Worm (Caenorhabditis elegans) whole organism, L3 larva: ENCODE results near the gene nhr-86.

Experiments
- ZK546.5 ChIP-seq: sonication (generic microtip); optimal IDR thresholded peaks from 2 replicates; lab custom pipeline; 2017; ENCODE audit warnings: missing biosample characterization, missing genetic modification characterization
- ama-1 ChIP-seq: fragments of 150-350 bp; optimal IDR thresholded peaks from 2 replicates; lab custom pipeline; 2018
- egl-27 ChIP-seq: sonication (generic microtip); optimal IDR thresholded peaks from 4 replicates; lab custom pipeline; 2017; ENCODE audit warnings: missing biosample characterization, missing genetic modification reagents, missing genetic modification characterization
- egl-5 ChIP-seq: fragments of 150-350 bp; optimal IDR thresholded peaks from 2 replicates; lab custom pipeline; 2017; ENCODE audit warnings: missing biosample characterization, missing genetic modification reagents, missing genetic modification characterization, inconsistent platforms
- fkh-10 ChIP-seq: sonication (generic microtip); optimal IDR thresholded peaks from 2 replicates; lab custom pipeline; 2017; ENCODE audit warnings: missing biosample characterization, missing genetic modification reagents, missing genetic modification characterization
- nhr-11 ChIP-seq: fragments of 150-350 bp; optimal IDR thresholded peaks from 2 replicates; lab custom pipeline; 2014; ENCODE audit warnings: missing biosample characterization, missing genetic modification characterization
- nhr-12 ChIP-seq: fragments of 150-350 bp; optimal IDR thresholded peaks from 2 replicates; lab custom pipeline; 2014; ENCODE audit warnings: missing biosample characterization, missing genetic modification characterization
- nhr-77 ChIP-seq: fragments of 150-350 bp; optimal IDR thresholded peaks from 2 replicates; lab custom pipeline; 2014; ENCODE audit warnings: missing biosample characterization, missing genetic modification characterization
- pqm-1 ChIP-seq: fragments of 150-350 bp; optimal IDR thresholded peaks from 2 replicates; lab custom pipeline; 2017; ENCODE audit warnings: missing biosample characterization, missing genetic modification characterization, inconsistent platforms
- unc-39 ChIP-seq: sonication (generic microtip); optimal IDR thresholded peaks from 4 replicates; lab custom pipeline; 2017; ENCODE audit warnings: missing biosample characterization, missing genetic modification characterization
- ztf-11 ChIP-seq: fragments of 150-350 bp; optimal IDR thresholded peaks from 2 replicates; lab custom pipeline; 2014; ENCODE audit warnings: missing biosample characterization, missing genetic modification characterization
- ztf-4 ChIP-seq: fragments of 150-350 bp; optimal IDR thresholded peaks from 2 replicates; lab custom pipeline; 2014; ENCODE audit warnings: missing biosample characterization, missing genetic modification characterization

DNA sequence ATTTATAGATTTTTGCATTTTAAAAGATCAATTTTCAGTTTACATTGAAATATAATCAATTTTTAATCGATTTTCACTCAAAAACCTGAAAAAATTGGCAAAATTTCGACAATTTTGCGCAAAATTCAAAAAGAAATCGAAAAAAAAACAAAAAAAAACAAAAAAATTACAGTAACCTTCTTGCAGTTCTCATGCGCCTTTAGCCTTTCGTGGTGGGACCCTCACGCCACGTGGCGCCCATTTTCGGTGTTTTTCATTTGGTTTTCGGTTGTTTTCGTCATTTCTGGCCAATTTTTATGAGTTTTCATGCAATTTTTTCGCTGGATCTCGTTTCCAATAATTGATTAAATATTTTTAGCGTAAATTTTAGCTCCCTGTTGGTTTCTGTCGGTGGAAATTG is 769 bp upstream of the nhr-86 start:
- TF ChIP-seq egl-5 (tag; lab: Kevin White, UChicago) (no peak), ama-1 (lab: Kevin White, UChicago) (no peak), pqm-1 (tag; lab: Kevin White, UChicago) (no peak), nhr-77 (tag; lab: Kevin White, UChicago) (no peak), egl-27 (tag; lab: Kevin White, UChicago) (no peak), fkh-10 (GFP tag; lab: Kevin White, UChicago) (no peak), nhr-12 (tag; lab: Kevin White, UChicago) (no peak), ztf-4 (tag; lab: Kevin White, UChicago) (no peak), ZK546.5 (tag; lab: Kevin White, UChicago) (no peak), ztf-11 (tag; lab: Kevin White, UChicago) (no peak), unc-39 (tag; lab: Kevin White, UChicago) (no peak), nhr-11 (tag; lab: Kevin White, UChicago) (no peak)
